Worm (Caenorhabditis elegans) whole organism, late embryonic: Measurements from ENCODE around the gene vha-2.

Source experiments
- C38D4.7 ChIP-seq: fragments of 200-800 bp; sonication (Bioruptor generic); optimal IDR thresholded peaks from 2 replicates; lab custom pipeline; 2018; ENCODE audit warnings: mild to moderate bottlenecking, missing genetic modification characterization, moderate library complexity, missing compliant biosample characterization
- ets-4 ChIP-seq: sonication (generic microtip); optimal IDR thresholded peaks from 2 replicates; lab custom pipeline; 2016; ENCODE audit warnings: missing genetic modification characterization, missing compliant biosample characterization
- lin-11 ChIP-seq: fragments of 200-800 bp; sonication (Bioruptor generic); optimal IDR thresholded peaks from 2 replicates; lab custom pipeline; 2018; ENCODE audit warnings: mild to moderate bottlenecking, missing genetic modification characterization, missing compliant biosample characterization
- pag-3 ChIP-seq: sonication (generic microtip); optimal IDR thresholded peaks from 2 replicates; lab custom pipeline; 2016; ENCODE audit warnings: missing compliant biosample characterization, missing genetic modification characterization, borderline replicate concordance
- ztf-16 ChIP-seq: sonication (generic microtip); optimal IDR thresholded peaks from 2 replicates; lab custom pipeline; 2017; ENCODE audit warnings: missing genetic modification characterization, missing compliant biosample characterization

DNA sequence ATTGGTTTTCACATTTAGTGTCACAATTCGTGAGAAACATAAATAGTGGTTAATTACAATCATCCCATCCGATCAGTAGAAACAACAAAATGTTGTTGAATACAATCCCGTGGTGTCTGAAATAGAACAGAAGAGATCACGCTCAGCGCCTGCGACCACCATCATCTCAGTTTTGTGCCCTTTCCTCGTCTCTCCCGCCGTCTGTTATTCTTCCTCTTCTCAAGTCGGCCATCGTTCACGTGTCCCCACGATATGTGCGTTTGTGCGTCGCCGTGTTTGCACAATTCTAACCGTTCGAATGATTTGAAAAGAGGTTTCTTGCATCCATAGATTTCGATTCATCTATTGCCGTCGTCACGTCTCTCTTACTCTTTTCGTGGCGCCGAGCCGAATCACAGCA, 36.8 kb downstream of the vha-2 start, which contains the start of gene panl-3:
- TF ChIP-seq pag-3 (tag; lab: Kevin White, UChicago) (no peak), C38D4.7 (no peak), ets-4 (no peak), ztf-16 (tag; lab: Kevin White, UChicago) (no peak), lin-11 (tag; lab: Kevin White, UChicago) (no peak)
